Worm (Caenorhabditis elegans) whole organism, L4/young adult: ENCODE measurements around the gene F31F6.3.

ENCODE experiments used
- W03F9.2 ChIP-seq: fragments of 150-350 bp; optimal IDR thresholded peaks from 2 replicates; lab custom pipeline; 2014; ENCODE audit warnings: missing biosample characterization, missing genetic modification characterization
- dao-5 ChIP-seq: sonication (generic microtip); optimal IDR thresholded peaks from 2 replicates; lab custom pipeline; 2016; ENCODE audit warnings: missing genotype, missing genetic modification characterization, moderate library complexity, missing compliant biosample characterization
- him-1 ChIP-seq: sonication (generic microtip); optimal IDR thresholded peaks from 2 replicates; lab custom pipeline; 2016; ENCODE audit warnings: missing genotype, missing genetic modification reagents, missing genetic modification characterization, missing compliant biosample characterization

- no peak for TF ChIP-seq dao-5 (tag; lab: Kevin White, UChicago)
- no peak for TF ChIP-seq him-1 (tag; lab: Kevin White, UChicago)
- no peak for TF ChIP-seq W03F9.2 (tag; lab: Kevin White, UChicago)
These were observed 44.1 kb upstream of the F31F6.3 start for ce11 chrX:14916767-14917166.
